Worm (Caenorhabditis elegans): ENCODE results near the gene srh-68.

The srh-68 gene

ce11 chrII:12518809-12519344 is 11.7 kb downstream of the srh-68 start, which contains the start of gene srh-70:
Gene srh-70 (minus strand): TSS chrII:12518859.
- TF ChIP-seq fos-1 (tag; optimal IDR thresholded peaks at IDR 0.05) (no peak), C16A3.4 (tag; optimal IDR thresholded peaks at IDR 0.05) (no peak), egl-13 (tag; optimal IDR thresholded peaks at IDR 0.05) (no peak), mdl-1 (tag; optimal IDR thresholded peaks at IDR 0.05) (no peak), fkh-10 (GFP tag; optimal IDR thresholded peaks at IDR 0.05) (no peak), nhr-90 (tag; optimal IDR thresholded peaks at IDR 0.05; ENCODE audit: poor library complexity) (no peak), unc-86 (tag; optimal IDR thresholded peaks at IDR 0.05) (no peak), lin-14 (GFP tag; optimal IDR thresholded peaks at IDR 0.05) (no peak), sox-4 (tag; optimal IDR thresholded peaks at IDR 0.05) (no peak)

- no peak for TF ChIP-seq ztf-4 (tag; optimal IDR thresholded peaks at IDR 0.05)
- no peak for TF ChIP-seq unc-30 (tag; optimal IDR thresholded peaks at IDR 0.05)
- TF ChIP-seq ceh-88 (GFP tag; IDR thresholded peaks at IDR 0.05): no peak
- TF ChIP-seq tbx-2 (tag; optimal IDR thresholded peaks at IDR 0.05): no peak
- no peak for TF ChIP-seq unc-86 (tag; optimal IDR thresholded peaks at IDR 0.05)
- TF ChIP-seq pqm-1 (tag; optimal IDR thresholded peaks at IDR 0.05): no peak
- TF ChIP-seq hlh-17 (GFP tag; optimal IDR thresholded peaks at IDR 0.05; ENCODE audit: borderline replicate concordance): no peak
- no peak for TF ChIP-seq efl-1 (optimal IDR thresholded peaks at IDR 0.05)
- TF ChIP-seq efl-1 (GFP tag; optimal IDR thresholded peaks at IDR 0.05 in 1 of 2): no peak
- TF ChIP-seq snpc-4 (tag; optimal IDR thresholded peaks at IDR 0.05): no peak
- TF ChIP-seq nhr-11 (tag; optimal IDR thresholded peaks at IDR 0.05): no peak
- no peak for TF ChIP-seq xbp-1 (tag; optimal IDR thresholded peaks at IDR 0.05)
- TF ChIP-seq ces-1 (GFP tag; optimal IDR thresholded peaks at IDR 0.05): no peak
- TF ChIP-seq unc-98 (GFP tag; IDR thresholded peaks at IDR 0.05): no peak
Observed at ce11 chrII:12519616-12520015, 12.5 kb downstream of the srh-68 start, which contains the start of gene ceh-99. Gene ceh-99 (plus strand): TSS chrII:12519981.

ce11 chrII:12525526-12525925 is 18.4 kb downstream of the srh-68 start, which contains the start of gene srx-118:
Gene srx-118 (plus strand): TSS chrII:12525826.
- no peak for TF ChIP-seq ama-1 (optimal IDR thresholded peaks at IDR 0.05)
- no peak for TF ChIP-seq dsc-1 (tag; optimal IDR thresholded peaks at IDR 0.05)
- no peak for TF ChIP-seq hpl-2 (GFP tag; optimal IDR thresholded peaks at IDR 0.05)
- no peak for TF ChIP-seq vab-15 (tag; optimal IDR thresholded peaks at IDR 0.05)
- no peak for TF ChIP-seq lsy-2 (tag; optimal IDR thresholded peaks at IDR 0.05)
- TF ChIP-seq sup-37 (GFP tag; optimal IDR thresholded peaks at IDR 0.05): no peak
- no peak for TF ChIP-seq sptf-1 (tag; optimal IDR thresholded peaks at IDR 0.05)
- TF ChIP-seq isw-1 (GFP tag; IDR thresholded peaks at IDR 0.05): no peak
- no peak for TF ChIP-seq unc-62 (GFP tag; optimal IDR thresholded peaks at IDR 0.05)

ce11 chrII:12527947-12528346 is 20.8 kb downstream of the srh-68 start, which contains the start of gene srx-119:
Gene srx-119 (plus strand): TSS chrII:12528247.
- no peak for TF ChIP-seq hlh-17 (GFP tag; optimal IDR thresholded peaks at IDR 0.05; ENCODE audit: borderline replicate concordance)
- TF ChIP-seq lir-3 (tag; optimal IDR thresholded peaks at IDR 0.05; ENCODE audit: poor library complexity): no peak
- no peak for TF ChIP-seq lin-14 (GFP tag; optimal IDR thresholded peaks at IDR 0.05)
- no peak for TF ChIP-seq mef-2 (tag; optimal IDR thresholded peaks at IDR 0.05)
- TF ChIP-seq blmp-1 (tag; optimal IDR thresholded peaks at IDR 0.05): no peak
- TF ChIP-seq nhr-77 (tag; optimal IDR thresholded peaks at IDR 0.05): no peak
- TF ChIP-seq fkh-4 (tag; optimal IDR thresholded peaks at IDR 0.05; ENCODE audit: borderline replicate concordance): no peak
- no peak for TF ChIP-seq irx-1 (tag; optimal IDR thresholded peaks at IDR 0.05)
- no peak for TF ChIP-seq dpl-1 (GFP tag; optimal IDR thresholded peaks at IDR 0.05)
- no peak for TF ChIP-seq snpc-4 (tag; optimal IDR thresholded peaks at IDR 0.05)
- TF ChIP-seq nhr-90 (tag; optimal IDR thresholded peaks at IDR 0.05; ENCODE audit: poor library complexity): no peak
